Worm (Caenorhabditis elegans) whole organism, L4 larva: ENCODE data around the gene T02H6.4.

Source experiments
- D1046.2 ChIP-seq: fragments of 200-800 bp; sonication (Bioruptor generic); IDR thresholded peaks from 2 replicates; pipeline ENCODE4 v1.3.6; 2022; ENCODE audit warnings: missing genetic modification characterization, missing compliant biosample characterization
- F10B5.3 ChIP-seq: sonication (generic microtip); optimal IDR thresholded peaks from 2 replicates; lab custom pipeline; 2016; ENCODE audit warnings: mild to moderate bottlenecking, missing genetic modification characterization, missing compliant biosample characterization
- F37D6.2 ChIP-seq: sonication (generic microtip); optimal IDR thresholded peaks from 2 replicates; lab custom pipeline; 2016; ENCODE audit warnings: mild to moderate bottlenecking, missing genetic modification characterization, missing compliant biosample characterization
- F44E2.7 ChIP-seq: fragments of 200-800 bp; sonication (Bioruptor generic); IDR thresholded peaks from 2 replicates; pipeline ENCODE4 v2.1.2; 2022; ENCODE audit warnings: missing genetic modification characterization, missing compliant biosample characterization
- F49E8.2 ChIP-seq: sonication (generic microtip); optimal IDR thresholded peaks from 2 replicates; lab custom pipeline; 2016; ENCODE audit warnings: missing compliant biosample characterization, mild to moderate bottlenecking, missing genetic modification characterization, borderline replicate concordance
- R02D3.7 ChIP-seq: fragments of 150-350 bp; sonication (generic microtip); optimal IDR thresholded peaks from 3 replicates; lab custom pipeline; 2014; ENCODE audit warnings: missing biosample characterization, missing genetic modification characterization
- T26A8.4 ChIP-seq: fragments of 200-800 bp; sonication (Bioruptor generic); IDR thresholded peaks from 2 replicates; pipeline ENCODE4 v1.3.6; 2022; ENCODE audit warnings: missing genetic modification characterization, missing compliant biosample characterization
- Y105C5A.15 ChIP-seq: fragments of 200-800 bp; sonication (Bioruptor generic); IDR thresholded peaks from 2 replicates; pipeline ENCODE4 v1.3.6; 2022; ENCODE audit warnings: missing genetic modification characterization, missing compliant biosample characterization
- Y48G9A.11 ChIP-seq: fragments of 200-800 bp; sonication (Bioruptor generic); IDR thresholded peaks from 2 replicates; pipeline ENCODE4 v1.3.6; 2022; ENCODE audit warnings: missing genetic modification reagents, missing genetic modification characterization, missing compliant biosample characterization
- Y75B8A.6 ChIP-seq: fragments of 200-800 bp; sonication (Bioruptor generic); IDR thresholded peaks from 2 replicates; pipeline ENCODE4 v1.3.6; 2022; ENCODE audit warnings: missing genetic modification reagents, missing genetic modification characterization, missing compliant biosample characterization
- aly-2 ChIP-seq: sonication (generic microtip); optimal IDR thresholded peaks from 2 replicates; lab custom pipeline; 2018; ENCODE audit warnings: missing biosample characterization, missing genetic modification characterization
- ces-1 ChIP-seq: fragments of 150-350 bp; sonication (generic microtip); optimal IDR thresholded peaks from 4 replicates; lab custom pipeline; 2014; ENCODE audit warnings: missing biosample characterization, missing genetic modification reagents, missing genetic modification characterization
- cey-2 ChIP-seq: sonication (generic microtip); optimal IDR thresholded peaks from 3 replicates; lab custom pipeline; 2017; ENCODE audit warnings: missing genetic modification characterization, mild to moderate bottlenecking, missing compliant biosample characterization, antibody characterized with exemption, borderline replicate concordance; ENCODE audit not compliant: insufficient read depth
- ctbp-1 ChIP-seq: fragments of 200-800 bp; sonication (Bioruptor generic); IDR thresholded peaks from 2 replicates; pipeline ENCODE4 v1.3.6; 2022; ENCODE audit warnings: missing genetic modification reagents, missing genetic modification characterization, missing compliant biosample characterization
- daf-8 ChIP-seq: fragments of 200-800 bp; sonication (Bioruptor generic); IDR thresholded peaks from 2 replicates; pipeline ENCODE4 v1.3.6; 2022; ENCODE audit warnings: missing genetic modification characterization, missing compliant biosample characterization
- egl-27 ChIP-seq: sonication (generic microtip); optimal IDR thresholded peaks from 3 replicates; lab custom pipeline; 2017; ENCODE audit warnings: missing biosample characterization, missing genetic modification reagents, missing genetic modification characterization
- fos-1 ChIP-seq: fragments of 150-350 bp; optimal IDR thresholded peaks from 2 replicates; lab custom pipeline; 2014; ENCODE audit warnings: missing biosample characterization, missing genetic modification characterization
- hlh-11 ChIP-seq: fragments of 200-800 bp; sonication (Bioruptor generic); optimal IDR thresholded peaks from 2 replicates; lab custom pipeline; 2018; ENCODE audit warnings: mild to moderate bottlenecking, missing genetic modification characterization, missing compliant biosample characterization
- hmg-1.1 ChIP-seq: fragments of 200-800 bp; sonication (Bioruptor generic); IDR thresholded peaks from 2 replicates; pipeline ENCODE4 v1.3.6; 2022; ENCODE audit warnings: missing genetic modification reagents, missing genetic modification characterization, missing compliant biosample characterization
- lin-1 ChIP-seq: fragments of 200-800 bp; sonication (Bioruptor generic); IDR thresholded peaks from 2 replicates; pipeline ENCODE4 v1.3.6; 2022; ENCODE audit warnings: missing genetic modification reagents, missing genetic modification characterization, missing compliant biosample characterization
- lin-13 ChIP-seq: fragments of 150-350 bp; optimal IDR thresholded peaks from 2 replicates; lab custom pipeline; 2014; ENCODE audit warnings: missing biosample characterization, missing genetic modification reagents, missing genetic modification characterization
- lin-15B ChIP-seq: fragments of 150-350 bp; sonication (generic microtip); optimal IDR thresholded peaks from 3 replicates; lab custom pipeline; 2014; ENCODE audit warnings: missing biosample characterization, missing genetic modification characterization
- lin-38 ChIP-seq: fragments of 200-800 bp; sonication (Bioruptor generic); IDR thresholded peaks from 2 replicates; pipeline ENCODE4 v1.3.6; 2022; ENCODE audit warnings: missing genetic modification reagents, missing genetic modification characterization, missing compliant biosample characterization
- madf-9 ChIP-seq: fragments of 200-800 bp; sonication (Bioruptor generic); conservative IDR thresholded peaks from 2 replicates; pipeline ENCODE4 v1.3.6; 2022; ENCODE audit warnings: missing genetic modification reagents, missing genetic modification characterization, missing compliant biosample characterization
- mes-2 ChIP-seq: sonication (generic microtip); optimal IDR thresholded peaks from 2 replicates; lab custom pipeline; 2016; ENCODE audit warnings: missing genotype, mild to moderate bottlenecking, missing genetic modification characterization, missing compliant biosample characterization; ENCODE audit not compliant: poor library complexity, severe bottlenecking
- nhr-102 ChIP-seq: sonication (generic microtip); optimal IDR thresholded peaks from 2 replicates; lab custom pipeline; 2016; ENCODE audit warnings: mild to moderate bottlenecking, missing genetic modification characterization, moderate library complexity, missing compliant biosample characterization
- nhr-237 ChIP-seq: sonication (generic microtip); optimal IDR thresholded peaks from 2 replicates; lab custom pipeline; 2017; ENCODE audit warnings: missing biosample characterization, missing genetic modification characterization
- nhr-25 ChIP-seq: sonication (generic microtip); optimal IDR thresholded peaks from 2 replicates; lab custom pipeline; 2017; ENCODE audit warnings: missing genetic modification characterization, mild to moderate bottlenecking, missing compliant biosample characterization, antibody characterized with exemption, moderate library complexity, borderline replicate concordance; ENCODE audit not compliant: insufficient read depth
- nhr-42 ChIP-seq: fragments of 200-800 bp; sonication (Bioruptor generic); IDR thresholded peaks from 2 replicates; pipeline ENCODE4 v1.3.6; 2022; ENCODE audit warnings: missing genetic modification characterization, missing compliant biosample characterization
- nhr-77 ChIP-seq: fragments of 150-350 bp; optimal IDR thresholded peaks from 2 replicates; lab custom pipeline; 2014; ENCODE audit warnings: missing biosample characterization, missing genetic modification characterization
- php-3 ChIP-seq: fragments of 200-800 bp; sonication (Bioruptor generic); IDR thresholded peaks from 2 replicates; pipeline ENCODE4 v1.3.6; 2022; ENCODE audit warnings: missing genetic modification reagents, missing genetic modification characterization, missing compliant biosample characterization
- pqm-1 ChIP-seq: sonication (generic microtip); optimal IDR thresholded peaks from 2 replicates; lab custom pipeline; 2017; ENCODE audit warnings: missing biosample characterization, missing genetic modification characterization
- snpc-1.2 ChIP-seq: fragments of 200-800 bp; sonication (Bioruptor generic); IDR thresholded peaks from 2 replicates; pipeline ENCODE4 v1.3.6; 2022; ENCODE audit warnings: missing genetic modification reagents, missing genetic modification characterization, missing compliant biosample characterization
- spr-1 ChIP-seq: sonication (generic microtip); optimal IDR thresholded peaks from 2 replicates; lab custom pipeline; 2016; ENCODE audit warnings: mild to moderate bottlenecking, missing genetic modification characterization, missing compliant biosample characterization
- tag-97 ChIP-seq: fragments of 200-800 bp; sonication (Bioruptor generic); IDR thresholded peaks from 2 replicates; pipeline ENCODE4 v1.3.6; 2022; ENCODE audit warnings: missing genetic modification characterization, missing compliant biosample characterization
- tra-1 ChIP-seq: fragments of 200-800 bp; sonication (Bioruptor generic); IDR thresholded peaks from 2 replicates; pipeline ENCODE4 v1.3.6; 2022; ENCODE audit warnings: missing genetic modification reagents, missing genetic modification characterization, missing compliant biosample characterization
- unc-130 ChIP-seq: sonication (generic microtip); optimal IDR thresholded peaks from 2 replicates; lab custom pipeline; 2016; ENCODE audit warnings: missing genetic modification reagents, missing genetic modification characterization, missing compliant biosample characterization
- unc-39 ChIP-seq: sonication (generic microtip); optimal IDR thresholded peaks from 2 replicates; lab custom pipeline; 2017; ENCODE audit warnings: missing biosample characterization, missing genetic modification characterization
- zip-11 ChIP-seq: fragments of 200-800 bp; sonication (Bioruptor generic); IDR thresholded peaks from 2 replicates; pipeline ENCODE4 v1.3.6; 2022; ENCODE audit warnings: missing genetic modification characterization, missing compliant biosample characterization

T02H6.4 gene

DNA sequence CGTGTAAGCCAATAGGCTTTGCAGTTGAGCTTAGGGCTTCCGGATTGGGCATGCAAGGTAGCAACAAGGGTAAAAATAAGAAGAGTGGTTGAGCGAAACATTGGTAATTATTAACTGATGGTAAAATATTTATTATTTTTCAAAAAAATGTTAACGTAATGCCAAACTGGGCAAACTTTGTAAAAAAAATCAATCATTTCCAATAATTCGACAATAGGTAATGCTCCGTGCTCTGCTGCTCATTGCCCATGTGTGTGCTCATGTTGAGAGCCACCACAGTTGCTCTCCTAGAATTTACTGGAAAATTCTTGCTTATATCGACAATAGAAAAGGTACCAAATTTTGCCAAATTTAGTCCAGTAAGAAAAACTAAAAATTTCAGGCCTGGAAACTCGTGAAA lies 9.2 kb upstream of the T02H6.4 start, which contains the start of the genes T02H6.10 and T02H6.8:
Gene T02H6.10 (minus strand): TSS at position 101 of the 400 bp plus-strand sequence.
Gene T02H6.8 (plus strand): TSS at position 221 of the 400 bp plus-strand sequence.
- TF ChIP-seq F44E2.7 (GFP tag; lab: Robert Waterston, UW) (no peak), ctbp-1 (GFP tag; lab: Robert Waterston, UW) (no peak), madf-9 (GFP tag; lab: Robert Waterston, UW) (no peak), nhr-237 (tag; lab: Kevin White, UChicago) (no peak), fos-1 (no peak)

DNA sequence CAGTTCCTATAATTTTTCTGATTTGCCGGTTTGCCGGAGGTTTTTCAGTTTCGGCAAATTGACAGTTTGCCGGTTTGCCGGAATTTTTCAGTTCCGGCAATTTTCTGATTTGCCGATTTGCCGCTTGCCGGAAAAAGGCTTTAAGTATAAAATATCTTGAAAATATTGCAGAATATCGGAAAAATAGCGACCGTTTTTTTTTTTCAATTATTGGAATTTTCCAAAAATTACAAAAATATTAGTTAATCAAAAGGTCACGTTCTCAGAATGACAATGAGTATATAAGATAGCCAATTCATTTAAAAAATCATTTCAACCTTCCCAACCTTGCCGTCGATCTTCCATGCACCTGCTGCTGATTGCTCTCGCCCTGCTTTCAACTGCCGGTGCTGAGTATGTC lies 7.5 kb upstream of the T02H6.4 start, which contains the start of gene T02H6.7:
Gene T02H6.7 (plus strand): TSS at position 301 of the 400 bp plus-strand sequence.
- no peak for TF ChIP-seq zip-11
- no peak for TF ChIP-seq nhr-42 (GFP tag; lab: Robert Waterston, UW)
- no peak for TF ChIP-seq spr-1 (tag; lab: Kevin White, UChicago)
- no peak for TF ChIP-seq D1046.2
- TF ChIP-seq tag-97: no peak
- no peak for TF ChIP-seq T26A8.4 (GFP tag; lab: Robert Waterston, UW)

DNA sequence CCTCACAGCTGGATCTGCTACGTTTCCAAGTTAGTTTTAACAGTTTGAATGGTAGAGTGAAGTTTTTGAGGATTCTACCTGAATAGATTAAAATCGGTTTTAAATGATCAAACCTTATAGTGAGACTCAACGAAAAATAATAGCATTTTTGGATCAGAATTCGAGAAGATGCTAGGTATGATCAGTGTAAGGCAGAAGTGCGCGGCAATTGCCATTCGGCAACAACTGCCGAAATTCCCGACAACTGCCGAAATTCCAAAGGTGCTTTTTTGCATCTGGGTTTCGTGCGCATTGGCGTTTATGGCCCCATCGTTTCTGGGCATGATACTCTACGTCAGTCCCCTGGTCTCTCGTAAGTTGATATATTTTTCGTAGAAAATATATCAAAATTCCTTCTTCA lies 6.4 kb upstream of the T02H6.4 start, which contains the start of gene T02H6.6:
Gene T02H6.6 (plus strand): TSS at position 301 of the 400 bp plus-strand sequence.
- TF ChIP-seq hlh-11 (tag; lab: Kevin White, UChicago): no peak
- no peak for TF ChIP-seq F37D6.2 (tag; lab: Kevin White, UChicago)
- no peak for TF ChIP-seq lin-15B
- TF ChIP-seq nhr-77 (tag; lab: Kevin White, UChicago): no peak
- TF ChIP-seq lin-1 (GFP tag; lab: Robert Waterston, UW): no peak
- TF ChIP-seq mes-2 (tag; lab: Kevin White, UChicago): no peak
- TF ChIP-seq Y48G9A.11 (GFP tag; lab: Robert Waterston, UW): no peak
- no peak for TF ChIP-seq php-3 (GFP tag; lab: Robert Waterston, UW)
- no peak for TF ChIP-seq daf-8
- TF ChIP-seq unc-130 (GFP tag; lab: Kevin White, UChicago): no peak
- no peak for TF ChIP-seq ctbp-1 (GFP tag; lab: Robert Waterston, UW)
- TF ChIP-seq aly-2 (tag; lab: Kevin White, UChicago): no peak
- no peak for TF ChIP-seq unc-39 (tag; lab: Kevin White, UChicago)
- TF ChIP-seq tra-1: no peak
- TF ChIP-seq cey-2: no peak
- no peak for TF ChIP-seq ces-1 (GFP tag; lab: Kevin White, UChicago)

DNA sequence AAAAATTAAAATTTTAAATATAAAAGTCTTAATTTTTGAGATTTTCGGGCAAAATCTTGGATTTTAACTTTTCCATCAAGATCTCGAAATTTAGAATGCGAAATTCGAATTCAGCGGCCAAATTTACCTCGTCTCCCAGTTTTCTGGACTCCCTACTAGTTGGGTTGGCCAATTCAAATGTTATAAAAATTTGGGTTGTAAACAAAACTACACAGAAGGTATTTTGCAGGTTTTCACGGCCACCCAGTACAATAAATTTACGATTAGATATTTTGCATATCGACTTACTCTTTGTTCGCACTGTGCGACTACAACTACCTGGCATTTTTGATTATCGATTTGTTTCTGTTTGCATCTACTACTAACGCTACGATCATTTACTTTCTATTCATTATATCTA lies 5.0 kb upstream of the T02H6.4 start, which contains the start of gene T02H6.5:
Gene T02H6.5 (plus strand): TSS at position 301 of the 400 bp plus-strand sequence.
- TF ChIP-seq F44E2.7 (GFP tag; lab: Robert Waterston, UW): no peak
- no peak for TF ChIP-seq R02D3.7 (tag; lab: Kevin White, UChicago)
- no peak for TF ChIP-seq pqm-1 (tag; lab: Kevin White, UChicago)
- TF ChIP-seq fos-1: no peak
- no peak for TF ChIP-seq nhr-25 (tag; lab: Kevin White, UChicago)
- TF ChIP-seq nhr-102: no peak
- no peak for TF ChIP-seq lin-13 (GFP tag; lab: Kevin White, UChicago)
- TF ChIP-seq F49E8.2 (tag; lab: Kevin White, UChicago): no peak
- no peak for TF ChIP-seq lin-38 (GFP tag; lab: Robert Waterston, UW)
- no peak for TF ChIP-seq egl-27 (tag; lab: Kevin White, UChicago)
- no peak for TF ChIP-seq hmg-1.1 (GFP tag; lab: Robert Waterston, UW)
- TF ChIP-seq Y105C5A.15: no peak
- no peak for TF ChIP-seq Y75B8A.6 (GFP tag; lab: Robert Waterston, UW)
- TF ChIP-seq F10B5.3 (tag; lab: Kevin White, UChicago): no peak
- TF ChIP-seq snpc-1.2 (GFP tag; lab: Robert Waterston, UW): no peak
- TF ChIP-seq, all 104 proteins: peak for 0
